Worm (Caenorhabditis elegans) whole organism, mixed stage, embryonic: ENCODE measurements around the gene ZK218.7.

Experiments
- bed-3 ChIP-seq: fragments of 200-800 bp; sonication (Bioruptor generic); optimal IDR thresholded peaks from 3 replicates; lab custom pipeline; 2018; ENCODE audit warnings: mild to moderate bottlenecking, missing genetic modification characterization, moderate library complexity, missing compliant biosample characterization
- blmp-1 ChIP-seq: fragments of 150-350 bp; optimal IDR thresholded peaks from 2 replicates; lab custom pipeline; 2014; ENCODE audit warnings: missing biosample characterization, missing genetic modification characterization
- ceh-39 ChIP-seq: fragments of 150-350 bp; optimal IDR thresholded peaks from 2 replicates; lab custom pipeline; 2014; ENCODE audit warnings: missing biosample characterization, missing genetic modification characterization
- flh-1 ChIP-seq: fragments of 200-800 bp; sonication (Bioruptor generic); optimal IDR thresholded peaks from 2 replicates; lab custom pipeline; 2018; ENCODE audit warnings: mild to moderate bottlenecking, missing genetic modification characterization, moderate library complexity, missing compliant biosample characterization
- hlh-1 ChIP-seq: fragments of 150-350 bp; optimal IDR thresholded peaks from 2 replicates; lab custom pipeline; 2014; ENCODE audit warnings: missing biosample characterization, missing genetic modification reagents, missing genetic modification characterization
- nhr-12 ChIP-seq: fragments of 150-350 bp; optimal IDR thresholded peaks from 2 replicates; lab custom pipeline; 2014; ENCODE audit warnings: missing biosample characterization, missing genetic modification characterization
- tbx-8 ChIP-seq: fragments of 200-800 bp; sonication (Bioruptor generic); optimal IDR thresholded peaks from 2 replicates; lab custom pipeline; 2018; ENCODE audit warnings: mild to moderate bottlenecking, missing genetic modification characterization, moderate library complexity, missing compliant biosample characterization
- unc-39 ChIP-seq: fragments of 150-350 bp; optimal IDR thresholded peaks from 2 replicates; lab custom pipeline; 2014; ENCODE audit warnings: missing biosample characterization, missing genetic modification characterization

The ZK218.7 gene

DNA sequence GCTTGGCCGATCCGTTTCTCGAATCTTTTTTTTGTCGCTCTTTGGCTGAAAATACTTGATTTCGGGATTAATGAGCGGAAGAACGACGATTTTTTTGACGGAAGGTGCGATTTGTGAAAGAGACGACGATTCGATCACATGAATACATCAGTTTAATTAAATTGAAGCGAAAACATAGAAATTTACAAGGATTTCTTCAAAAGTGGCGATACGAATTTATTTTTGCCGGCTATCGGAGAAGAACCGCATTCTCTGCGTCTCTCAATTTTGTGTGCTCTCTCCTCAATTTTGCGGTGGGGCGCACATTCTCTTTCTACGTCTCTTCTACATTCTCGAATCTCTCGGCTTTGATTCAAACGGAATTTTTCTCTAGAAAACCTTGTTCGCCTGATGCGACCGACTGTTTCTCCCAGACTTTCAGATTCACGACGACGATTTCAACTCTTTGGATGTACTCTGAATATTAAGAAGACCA lies 49.8 kb downstream of the ZK218.7 start, which contains the start of gene F40D4.17:
Gene F40D4.17, minus strand, starts transcription at position 51 of the 475 bp plus-strand sequence.
- TF ChIP-seq flh-1 (GFP tag; lab: Kevin White, UChicago) (no peak), unc-39 (tag; lab: Kevin White, UChicago) (no peak), bed-3 (GFP tag; lab: Kevin White, UChicago) (no peak), blmp-1 (tag; lab: Kevin White, UChicago) (no peak), ceh-39 (tag; lab: Kevin White, UChicago) (no peak), hlh-1 (tag; lab: Kevin White, UChicago) (no peak), nhr-12 (no peak), tbx-8 (GFP tag; lab: Kevin White, UChicago) (no peak)
